Worm (Caenorhabditis elegans) whole organism, young adult: Measurements from ENCODE around the gene Y57G11C.1131.
A peak's percentile ranks its signal among the peaks of the same experiment; 100 is the strongest.

Source experiments
- B0019.2 ChIP-seq: fragments of 200-800 bp; sonication (Bioruptor generic); conservative IDR thresholded peaks from 2 replicates; pipeline ENCODE4 v1.3.6; 2022; ENCODE audit warnings: missing genetic modification reagents, missing genetic modification characterization, missing compliant biosample characterization
- B0035.1 ChIP-seq: sonication (generic microtip); optimal IDR thresholded peaks from 2 replicates; lab custom pipeline; 2016; ENCODE audit warnings: missing genetic modification characterization, mild to moderate bottlenecking, missing compliant biosample characterization, missing genotype, missing genetic modification reagents
- D2030.7 ChIP-seq: fragments of 200-800 bp; sonication (Bioruptor generic); IDR thresholded peaks from 2 replicates; pipeline ENCODE4 v1.3.6; 2022; ENCODE audit warnings: missing genetic modification reagents, missing genetic modification characterization, missing compliant biosample characterization
- F10E7.11 ChIP-seq: sonication (generic microtip); optimal IDR thresholded peaks from 2 replicates; lab custom pipeline; 2017; ENCODE audit warnings: mild to moderate bottlenecking, missing genetic modification characterization, moderate library complexity, missing compliant biosample characterization
- F22D6.2 ChIP-seq: sonication (generic microtip); optimal IDR thresholded peaks from 2 replicates; lab custom pipeline; 2016; ENCODE audit warnings: mild to moderate bottlenecking, missing genetic modification characterization, missing compliant biosample characterization
- F33H1.4 ChIP-seq: fragments of 200-800 bp; sonication (Bioruptor generic); IDR thresholded peaks from 2 replicates; pipeline ENCODE4 v1.3.6; 2022; ENCODE audit warnings: missing genetic modification reagents, missing genetic modification characterization, missing compliant biosample characterization
- F39B2.1 ChIP-seq: fragments of 200-800 bp; sonication (Bioruptor generic); IDR thresholded peaks from 2 replicates; pipeline ENCODE4 v1.3.6; 2022; ENCODE audit warnings: missing genetic modification reagents, missing genetic modification characterization, missing compliant biosample characterization
- F52B5.7 ChIP-seq: sonication (generic microtip); optimal IDR thresholded peaks from 2 replicates; lab custom pipeline; 2016; ENCODE audit warnings: mild to moderate bottlenecking, missing genetic modification characterization, missing compliant biosample characterization
- F57A8.1 ChIP-seq: fragments of 200-800 bp; sonication (Bioruptor generic); optimal IDR thresholded peaks from 2 replicates; lab custom pipeline; 2018; ENCODE audit warnings: mild to moderate bottlenecking, missing genetic modification characterization, moderate library complexity, missing compliant biosample characterization
- Y95B8A.8 ChIP-seq: fragments of 200-800 bp; sonication (Bioruptor generic); IDR thresholded peaks from 2 replicates; pipeline ENCODE4 v1.3.6; 2022; ENCODE audit warnings: missing genetic modification reagents, missing genetic modification characterization, missing compliant biosample characterization
- ama-1 ChIP-seq, 3 experiments: fragments of 150-350 bp in 1 of 3; sonication (generic microtip) in 2 of 3; optimal IDR thresholded peaks; 2 replicates each; lab custom pipeline; 2014 to 2018; ENCODE audit warnings: missing biosample characterization in 2 of 3, missing genetic modification characterization in 2 of 3, missing genetic modification reagents in 2 of 3
- aptf-2 ChIP-seq: fragments of 200-800 bp; sonication (Bioruptor generic); conservative IDR thresholded peaks from 2 replicates; pipeline ENCODE4 v1.3.6; 2022; ENCODE audit warnings: missing genetic modification reagents, missing genetic modification characterization, missing compliant biosample characterization
- attf-6 ChIP-seq: fragments of 200-800 bp; sonication (Bioruptor generic); IDR thresholded peaks from 2 replicates; pipeline ENCODE4 v1.3.6; 2022; ENCODE audit warnings: missing genetic modification reagents, missing genetic modification characterization, missing compliant biosample characterization
- cebp-1 ChIP-seq, 2 experiments: fragments of 200-800 bp in 1 of 2; sonication (Bioruptor generic) in 1 of 2; sonication (generic microtip) in 1 of 2; IDR thresholded peaks in 1 of 2; optimal IDR thresholded peaks in 1 of 2; 2 replicates each; pipeline versions ENCODE4 v1.3.6 to Lab custom; 2017 to 2022; ENCODE audit warnings: missing compliant biosample characterization in 2 of 2, missing genetic modification characterization in 2 of 2, mild to moderate bottlenecking in 1 of 2, missing genetic modification reagents in 1 of 2, moderate library complexity in 1 of 2
- cebp-2 ChIP-seq: fragments of 200-800 bp; sonication (Bioruptor generic); IDR thresholded peaks from 2 replicates; pipeline ENCODE4 v1.3.6; 2022; ENCODE audit warnings: missing genetic modification characterization, missing compliant biosample characterization
- ceh-27 ChIP-seq: fragments of 200-800 bp; sonication (Bioruptor generic); optimal IDR thresholded peaks from 2 replicates; lab custom pipeline; 2018; ENCODE audit warnings: mild to moderate bottlenecking, missing genetic modification characterization, moderate library complexity, missing compliant biosample characterization
- ceh-40 ChIP-seq: fragments of 200-800 bp; sonication (Bioruptor generic); IDR thresholded peaks from 2 replicates; pipeline ENCODE4 v1.3.6; 2022; ENCODE audit warnings: missing genetic modification characterization, missing compliant biosample characterization
- ceh-58 ChIP-seq: fragments of 200-800 bp; sonication (Bioruptor generic); IDR thresholded peaks from 2 replicates; pipeline ENCODE4 v1.3.6; 2022; ENCODE audit warnings: missing genetic modification characterization, missing compliant biosample characterization
- dox-1 ChIP-seq: fragments of 200-800 bp; sonication (Bioruptor generic); IDR thresholded peaks from 2 replicates; pipeline ENCODE4 v1.3.6; 2022; ENCODE audit warnings: missing genetic modification reagents, missing genetic modification characterization, missing compliant biosample characterization
- egrh-3 ChIP-seq: fragments of 200-800 bp; sonication (Bioruptor generic); IDR thresholded peaks from 2 replicates; pipeline ENCODE4 v1.3.6; 2022; ENCODE audit warnings: missing genetic modification reagents, missing genetic modification characterization, missing compliant biosample characterization
- hmg-1.2 ChIP-seq: fragments of 200-800 bp; sonication (Bioruptor generic); IDR thresholded peaks from 2 replicates; pipeline ENCODE4 v1.3.6; 2022; ENCODE audit warnings: missing genetic modification reagents, missing genetic modification characterization, missing compliant biosample characterization
- hsf-1 ChIP-seq: fragments of 200-800 bp; sonication (Bioruptor generic); IDR thresholded peaks from 2 replicates; pipeline ENCODE4 v1.3.6; 2022; ENCODE audit warnings: missing genetic modification reagents, missing genetic modification characterization, missing compliant biosample characterization
- let-607 ChIP-seq, 2 experiments: fragments of 200-800 bp in 1 of 2; sonication (Bioruptor generic) in 1 of 2; sonication (generic microtip) in 1 of 2; optimal IDR thresholded peaks; 2 replicates each; lab custom pipeline; 2016 to 2018; ENCODE audit warnings: mild to moderate bottlenecking in 2 of 2, missing compliant biosample characterization in 2 of 2, missing genetic modification characterization in 2 of 2, moderate library complexity in 2 of 2, missing genotype in 1 of 2
- lin-54 ChIP-seq: fragments of 200-800 bp; sonication (Bioruptor generic); optimal IDR thresholded peaks from 2 replicates; lab custom pipeline; 2018; ENCODE audit warnings: mild to moderate bottlenecking, missing genetic modification characterization, missing compliant biosample characterization
- lsl-1 ChIP-seq: fragments of 200-800 bp; sonication (Bioruptor generic); optimal IDR thresholded peaks from 2 replicates; lab custom pipeline; 2018; ENCODE audit warnings: mild to moderate bottlenecking, missing genetic modification characterization, moderate library complexity, missing compliant biosample characterization
- lsy-27 ChIP-seq: sonication (generic microtip); optimal IDR thresholded peaks from 2 replicates; lab custom pipeline; 2017; ENCODE audit warnings: missing genetic modification characterization, mild to moderate bottlenecking, missing compliant biosample characterization, antibody characterized with exemption, missing genotype, borderline replicate concordance; ENCODE audit not compliant: insufficient read depth
- madf-3 ChIP-seq: fragments of 200-800 bp; sonication (Bioruptor generic); IDR thresholded peaks from 2 replicates; pipeline ENCODE4 v1.3.6; 2022; ENCODE audit warnings: missing genetic modification reagents, missing genetic modification characterization, missing compliant biosample characterization
- madf-6 ChIP-seq: fragments of 200-800 bp; sonication (Bioruptor generic); IDR thresholded peaks from 2 replicates; pipeline ENCODE4 v1.3.6; 2022; ENCODE audit warnings: missing genetic modification reagents, missing genetic modification characterization, missing compliant biosample characterization
- mcd-1 ChIP-seq: fragments of 200-800 bp; sonication (Bioruptor generic); IDR thresholded peaks from 2 replicates; pipeline ENCODE4 v1.3.6; 2022; ENCODE audit warnings: missing genetic modification reagents, missing genetic modification characterization, missing compliant biosample characterization
- mel-28 ChIP-seq: sonication (generic microtip); optimal IDR thresholded peaks from 2 replicates; lab custom pipeline; 2016; ENCODE audit warnings: borderline replicate concordance, mild to moderate bottlenecking, missing genetic modification characterization, missing compliant biosample characterization
- mes-4 ChIP-seq: sonication (generic microtip); optimal IDR thresholded peaks from 2 replicates; lab custom pipeline; 2016; ENCODE audit warnings: missing genotype, missing genetic modification characterization, missing compliant biosample characterization
- nhr-80 ChIP-seq: sonication (generic microtip); optimal IDR thresholded peaks from 2 replicates; lab custom pipeline; 2016; ENCODE audit warnings: missing genetic modification characterization, missing compliant biosample characterization
- pbrm-1 ChIP-seq: fragments of 200-800 bp; sonication (Bioruptor generic); IDR thresholded peaks from 2 replicates; pipeline ENCODE4 v1.3.6; 2022; ENCODE audit warnings: missing genetic modification reagents, missing genetic modification characterization, missing compliant biosample characterization
- sdz-38 ChIP-seq: sonication (generic microtip); optimal IDR thresholded peaks from 2 replicates; lab custom pipeline; 2016; ENCODE audit warnings: missing genotype, missing genetic modification characterization, missing compliant biosample characterization
- sea-2 ChIP-seq: fragments of 200-800 bp; sonication (Bioruptor generic); IDR thresholded peaks from 2 replicates; pipeline ENCODE4 v1.3.6; 2022; ENCODE audit warnings: missing genetic modification characterization, missing compliant biosample characterization
- snpc-1.1 ChIP-seq: sonication (generic microtip); optimal IDR thresholded peaks from 2 replicates; lab custom pipeline; 2017; ENCODE audit warnings: missing genetic modification characterization, mild to moderate bottlenecking, missing compliant biosample characterization, antibody characterized with exemption, moderate library complexity, missing genotype, missing genetic modification reagents; ENCODE audit not compliant: insufficient read depth
- snpc-1.3 ChIP-seq: sonication (generic microtip); optimal IDR thresholded peaks from 2 replicates; lab custom pipeline; 2017; ENCODE audit warnings: missing genetic modification characterization, mild to moderate bottlenecking, missing compliant biosample characterization, antibody characterized with exemption, moderate library complexity, missing genotype, missing genetic modification reagents; ENCODE audit not compliant: insufficient read depth
- snpc-3.4 ChIP-seq: sonication (generic microtip); optimal IDR thresholded peaks from 2 replicates; lab custom pipeline; 2017; ENCODE audit warnings: missing genetic modification characterization, mild to moderate bottlenecking, missing compliant biosample characterization, antibody characterized with exemption, moderate library complexity, missing genotype, missing genetic modification reagents
- snpc-4 ChIP-seq, 5 experiments: fragments of 150-350 bp in 1 of 5; sonication (generic microtip) in 4 of 5; optimal IDR thresholded peaks; 2 replicates each; lab custom pipeline; 2014 to 2018; ENCODE audit warnings: missing genetic modification characterization in 5 of 5, missing biosample characterization in 3 of 5, antibody characterized with exemption in 2 of 5, mild to moderate bottlenecking in 2 of 5, missing compliant biosample characterization in 2 of 5, missing genotype in 2 of 5, moderate library complexity in 2 of 5, missing genetic modification reagents in 1 of 5
- tbp1 ChIP-seq: fragments of 200-800 bp; sonication (Bioruptor generic); optimal IDR thresholded peaks from 2 replicates; lab custom pipeline; 2018; ENCODE audit warnings: mild to moderate bottlenecking, missing genetic modification characterization, missing compliant biosample characterization
- unc-130 ChIP-seq: sonication (generic microtip); optimal IDR thresholded peaks from 2 replicates; lab custom pipeline; 2016; ENCODE audit warnings: missing genetic modification reagents, missing genetic modification characterization, missing compliant biosample characterization
- unc-62 ChIP-seq: fragments of 150-350 bp; optimal IDR thresholded peaks from 2 replicates; lab custom pipeline; 2014; ENCODE audit warnings: missing biosample characterization, missing genetic modification reagents, missing genetic modification characterization
- ztf-28 ChIP-seq: fragments of 200-800 bp; sonication (Bioruptor generic); IDR thresholded peaks from 2 replicates; pipeline ENCODE4 v1.3.6; 2022; ENCODE audit warnings: missing genetic modification reagents, missing genetic modification characterization, missing compliant biosample characterization
- ztf-6 ChIP-seq: fragments of 200-800 bp; sonication (Bioruptor generic); IDR thresholded peaks from 2 replicates; pipeline ENCODE4 v1.3.6; 2022; ENCODE audit warnings: missing genetic modification reagents, missing genetic modification characterization, missing compliant biosample characterization

The Y57G11C.1131 gene

ce11 chrIV:14956693-14957281 lies 24.0 kb downstream of the Y57G11C.1131 start (continued):
- TF ChIP-seq aptf-2 (no peak), B0035.1 (no peak), ceh-40 (GFP tag; lab: Robert Waterston, UW) (no peak), unc-62 (no peak), F22D6.2 (tag; lab: Kevin White, UChicago) (no peak), snpc-3.4 (tag; lab: Kevin White, UChicago) (peak; percentile 15), unc-130 (GFP tag; lab: Kevin White, UChicago) (peak; percentile 22), ztf-28 (GFP tag; lab: Robert Waterston, UW) (no peak), sea-2 (GFP tag; lab: Robert Waterston, UW) (no peak), ztf-6 (GFP tag; lab: Robert Waterston, UW) (no peak), F10E7.11 (tag; lab: Kevin White, UChicago) (no peak), lsy-27 (tag; lab: Kevin White, UChicago) (no peak), madf-6 (GFP tag; lab: Robert Waterston, UW) (peak; percentile 38; the same call in 1 of the 2 replicates), dox-1 (GFP tag; lab: Robert Waterston, UW) (peak; percentile 61; the same call in 1 of the 2 replicates), mcd-1 (peak; percentile 61), egrh-3 (GFP tag; lab: Robert Waterston, UW) (no peak), Y95B8A.8 (0 out of 2 replicates have a peak, but pooled peaks have one; percentile 39), let-607 (tag; optimal IDR thresholded peaks at IDR 0.05; lab: Kevin White, UChicago) (no peak), madf-3 (no peak), hsf-1 (GFP tag; lab: Robert Waterston, UW) (peak; percentile 69), nhr-80 (tag; lab: Kevin White, UChicago) (no peak), F57A8.1 (no peak), ceh-58 (no peak), B0019.2 (GFP tag; lab: Robert Waterston, UW) (peak; percentile 41; the same call in 1 of the 2 replicates), mes-4 (no peak), lsl-1 (GFP tag; lab: Kevin White, UChicago) (peak; percentile 42), F39B2.1 (no peak), snpc-1.1 (tag; lab: Kevin White, UChicago) (peak; percentile 49), F52B5.7 (tag; lab: Kevin White, UChicago) (no peak), cebp-1 (GFP tag; IDR thresholded peaks at IDR 0.05; lab: Robert Waterston, UW) (no peak), cebp-1 (tag; optimal IDR thresholded peaks at IDR 0.05; lab: Kevin White, UChicago) (peak; percentile 36), sdz-38 (tag; lab: Kevin White, UChicago) (no peak)

ce11 chrIV:14958551-14958950 lies 25.8 kb downstream of the Y57G11C.1131 start, which contains the start of gene Y41E3.1:
Gene Y41E3.1, minus strand, starts transcription at chrIV:14958874.
- TF ChIP-seq mcd-1 (peak; percentile 54), D2030.7 (0 out of 2 replicates have a peak, but pooled peaks have one; percentile 24), madf-3 (peak; percentile 57; the same call in 1 of the 2 replicates), snpc-1.3 (tag; lab: Kevin White, UChicago) (peak; percentile 12), lin-54 (peak; percentile 32), ceh-27 (no peak), snpc-4 (GFP tag; optimal IDR thresholded peaks at IDR 0.05; lab: Kevin White, UChicago) (peak; percentile 43), snpc-4 (tag; optimal IDR thresholded peaks at IDR 0.05; lab: Kevin White, UChicago) (peak in 1 of 4 experiments; percentile 87), cebp-2 (no peak), lsy-27 (tag; lab: Kevin White, UChicago) (no peak), hsf-1 (GFP tag; lab: Robert Waterston, UW) (peak; percentile 65), pbrm-1 (0 out of 2 replicates have a peak, but pooled peaks have one; percentile 45), madf-6 (GFP tag; lab: Robert Waterston, UW) (0 out of 2 replicates have a peak, but pooled peaks have one; percentile 32), F33H1.4 (0 out of 2 replicates have a peak, but pooled peaks have one; percentile 8), ama-1 (optimal IDR thresholded peaks at IDR 0.05; lab: Kevin White, UChicago) (no peak), ama-1 (GFP tag; optimal IDR thresholded peaks at IDR 0.05; lab: Kevin White, UChicago) (peak in 1 of 2 experiments; percentile 20), tbp1 (peak; percentile 14), egrh-3 (GFP tag; lab: Robert Waterston, UW) (no peak), attf-6 (GFP tag; lab: Robert Waterston, UW) (peak; percentile 96), hmg-1.2 (GFP tag; lab: Robert Waterston, UW) (0 out of 2 replicates have a peak, but pooled peaks have one; percentile 24), mel-28 (tag; lab: Kevin White, UChicago) (no peak)
